Worm (Caenorhabditis elegans): ENCODE data around the gene fbxc-27.

ce11 chrII:884204-884603, 25.4 kb upstream of the fbxc-27 start:
- no peak for TF ChIP-seq ama-1 (optimal IDR thresholded peaks at IDR 0.05)
- TF ChIP-seq scrt-1 (GFP tag; IDR thresholded peaks at IDR 0.05) = no peak
- TF ChIP-seq ceh-36 (tag; optimal IDR thresholded peaks at IDR 0.05) = no peak
- TF ChIP-seq pes-1 (GFP tag; IDR thresholded peaks at IDR 0.05) = no peak
- no peak for TF ChIP-seq ets-7 (tag; optimal IDR thresholded peaks at IDR 0.05)
- no peak for TF ChIP-seq F13C5.2 (tag; optimal IDR thresholded peaks at IDR 0.05)
- TF ChIP-seq hmbx-1 (tag; optimal IDR thresholded peaks at IDR 0.05) = no peak
- TF ChIP-seq hnd-1 (tag; optimal IDR thresholded peaks at IDR 0.05) = no peak
- TF ChIP-seq hmg-4 (GFP tag; optimal IDR thresholded peaks at IDR 0.05) = no peak

Measured in whole organism, early embryonic.